Worm (Caenorhabditis elegans) whole organism, L1 larva: ENCODE measurements around the gene ZK1320.5.

Experiments
- alr-1 ChIP-seq: fragments of 200-800 bp; sonication (Bioruptor generic); optimal IDR thresholded peaks from 2 replicates; lab custom pipeline; 2018; ENCODE audit warnings: borderline replicate concordance, mild to moderate bottlenecking, missing genetic modification characterization, missing compliant biosample characterization
- swsn-7 ChIP-seq: sonication (generic microtip); optimal IDR thresholded peaks from 2 replicates; lab custom pipeline; 2016; ENCODE audit warnings: missing genetic modification characterization, missing compliant biosample characterization

DNA sequence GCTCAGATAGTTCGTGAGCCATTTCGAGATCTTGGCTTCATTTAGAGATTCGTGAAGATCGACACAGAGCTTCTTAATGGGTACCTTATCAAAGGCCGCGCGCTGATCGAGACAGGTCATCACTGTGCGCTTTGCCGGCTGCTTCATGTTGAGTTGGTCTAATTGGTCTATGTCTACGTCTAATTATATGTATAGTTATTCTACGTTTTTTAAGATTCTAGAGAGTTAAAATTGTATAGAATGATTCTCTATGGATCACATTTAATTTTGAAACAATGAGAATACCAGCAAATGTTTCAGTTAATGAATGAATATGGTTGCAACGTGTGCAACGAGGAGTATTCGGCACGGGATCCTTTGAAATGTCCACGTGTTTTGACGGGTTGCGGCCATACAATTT is 9.2 kb upstream of the ZK1320.5 start, which contains the start of gene arc-1:
- TF ChIP-seq alr-1 (tag; lab: Kevin White, UChicago) (no peak), swsn-7 (tag; lab: Kevin White, UChicago) (no peak)
